Worm (Caenorhabditis elegans) whole organism, L2 larva: ENCODE measurements around the gene K06B9.6.

Source experiments
- C34F6.9 ChIP-seq: fragments of 150-350 bp; optimal IDR thresholded peaks from 2 replicates; lab custom pipeline; 2014; ENCODE audit warnings: missing biosample characterization, missing genetic modification characterization
- F13H6.1 ChIP-seq: sonication (generic microtip); optimal IDR thresholded peaks from 2 replicates; lab custom pipeline; 2016; ENCODE audit warnings: missing genetic modification characterization, missing compliant biosample characterization
- R02D3.7 ChIP-seq: fragments of 150-350 bp; optimal IDR thresholded peaks from 2 replicates; lab custom pipeline; 2014; ENCODE audit warnings: missing biosample characterization, missing genetic modification characterization
- ZK546.5 ChIP-seq: sonication (generic microtip); optimal IDR thresholded peaks from 2 replicates; lab custom pipeline; 2017; ENCODE audit warnings: missing biosample characterization, missing genetic modification characterization
- alr-1 ChIP-seq: fragments of 150-350 bp; optimal IDR thresholded peaks from 2 replicates; lab custom pipeline; 2014; ENCODE audit warnings: missing biosample characterization, missing genetic modification characterization
- blmp-1 ChIP-seq: sonication (generic microtip); optimal IDR thresholded peaks from 2 replicates; lab custom pipeline; 2017; ENCODE audit warnings: missing genetic modification characterization, mild to moderate bottlenecking, missing compliant biosample characterization, antibody characterized with exemption, moderate library complexity; ENCODE audit not compliant: insufficient read depth
- ceh-82 ChIP-seq: fragments of 150-350 bp; optimal IDR thresholded peaks from 2 replicates; lab custom pipeline; 2014; ENCODE audit warnings: missing biosample characterization, missing genetic modification characterization
- crh-2 ChIP-seq: sonication (generic microtip); optimal IDR thresholded peaks from 2 replicates; lab custom pipeline; 2017; ENCODE audit warnings: missing biosample characterization, missing genetic modification characterization
- dmd-4 ChIP-seq: sonication (generic microtip); optimal IDR thresholded peaks from 2 replicates; lab custom pipeline; 2017; ENCODE audit warnings: missing biosample characterization, missing genetic modification characterization
- egl-27 ChIP-seq: sonication (generic microtip); optimal IDR thresholded peaks from 3 replicates; lab custom pipeline; 2017; ENCODE audit warnings: missing biosample characterization, missing genetic modification reagents, missing genetic modification characterization
- elt-3 ChIP-seq: sonication (generic microtip); optimal IDR thresholded peaks from 2 replicates; lab custom pipeline; 2017; ENCODE audit warnings: missing biosample characterization, missing genetic modification characterization
- gmeb-1 ChIP-seq: fragments of 150-350 bp; optimal IDR thresholded peaks from 2 replicates; lab custom pipeline; 2014; ENCODE audit warnings: missing biosample characterization, missing genetic modification characterization
- lin-11 ChIP-seq: fragments of 150-350 bp; sonication (generic microtip); optimal IDR thresholded peaks from 2 replicates; lab custom pipeline; 2014; ENCODE audit warnings: missing biosample characterization, missing genetic modification characterization, inconsistent platforms, mixed read lengths
- lin-13 ChIP-seq: fragments of 150-350 bp; optimal IDR thresholded peaks from 2 replicates; lab custom pipeline; 2014; ENCODE audit warnings: missing biosample characterization, missing genetic modification reagents, missing genetic modification characterization
- lin-39 ChIP-seq: fragments of 150-350 bp; optimal IDR thresholded peaks from 2 replicates; lab custom pipeline; 2014; ENCODE audit warnings: missing biosample characterization, missing genetic modification reagents, missing genetic modification characterization
- lsy-2 ChIP-seq, 2 experiments: fragments of 150-350 bp in 1 of 2; sonication (generic microtip) in 1 of 2; optimal IDR thresholded peaks; 2 replicates each; lab custom pipeline; 2014 to 2017; ENCODE audit warnings: missing biosample characterization in 2 of 2, missing genetic modification characterization in 2 of 2
- mab-5 ChIP-seq: fragments of 150-350 bp; optimal IDR thresholded peaks from 2 replicates; lab custom pipeline; 2014; ENCODE audit warnings: missing biosample characterization, missing genetic modification characterization
- mbf-1 ChIP-seq: sonication (generic microtip); optimal IDR thresholded peaks from 2 replicates; lab custom pipeline; 2017; ENCODE audit warnings: missing biosample characterization, missing genetic modification characterization
- nhr-10 ChIP-seq: sonication (generic microtip); optimal IDR thresholded peaks from 2 replicates; lab custom pipeline; 2017; ENCODE audit warnings: missing biosample characterization, missing genetic modification characterization
- nhr-11 ChIP-seq: fragments of 150-350 bp; optimal IDR thresholded peaks from 2 replicates; lab custom pipeline; 2014; ENCODE audit warnings: missing biosample characterization, missing genetic modification characterization
- nhr-129 ChIP-seq: fragments of 150-350 bp; optimal IDR thresholded peaks from 2 replicates; lab custom pipeline; 2014; ENCODE audit warnings: missing biosample characterization, missing genetic modification characterization
- nhr-21 ChIP-seq: fragments of 150-350 bp; optimal IDR thresholded peaks from 2 replicates; lab custom pipeline; 2014; ENCODE audit warnings: missing biosample characterization, missing genetic modification characterization
- nhr-23 ChIP-seq: fragments of 150-350 bp; optimal IDR thresholded peaks from 2 replicates; lab custom pipeline; 2014; ENCODE audit warnings: missing biosample characterization, missing genetic modification reagents, missing genetic modification characterization
- nhr-6 ChIP-seq: fragments of 150-350 bp; optimal IDR thresholded peaks from 2 replicates; lab custom pipeline; 2014; ENCODE audit warnings: missing biosample characterization, missing genetic modification characterization
- nhr-77 ChIP-seq: fragments of 150-350 bp; optimal IDR thresholded peaks from 2 replicates; lab custom pipeline; 2014; ENCODE audit warnings: missing biosample characterization, missing genetic modification characterization
- peb-1 ChIP-seq: fragments of 150-350 bp; optimal IDR thresholded peaks from 2 replicates; lab custom pipeline; 2014; ENCODE audit warnings: missing biosample characterization, missing genetic modification characterization
- sem-4 ChIP-seq: fragments of 150-350 bp; optimal IDR thresholded peaks from 2 replicates; lab custom pipeline; 2014; ENCODE audit warnings: missing biosample characterization, missing genetic modification reagents, missing genetic modification characterization
- skn-1 ChIP-seq: sonication (generic microtip); optimal IDR thresholded peaks from 2 replicates; lab custom pipeline; 2017; ENCODE audit warnings: missing biosample characterization, missing genetic modification characterization
- sma-3 ChIP-seq: sonication (generic microtip); optimal IDR thresholded peaks from 2 replicates; lab custom pipeline; 2016; ENCODE audit warnings: missing genetic modification reagents, missing genetic modification characterization, missing compliant biosample characterization
- unc-55 ChIP-seq: fragments of 150-350 bp; sonication (generic microtip); optimal IDR thresholded peaks from 3 replicates; lab custom pipeline; 2014; ENCODE audit warnings: missing biosample characterization, missing genetic modification reagents, missing genetic modification characterization
- unc-62 ChIP-seq: fragments of 150-350 bp; optimal IDR thresholded peaks from 2 replicates; lab custom pipeline; 2014; ENCODE audit warnings: missing biosample characterization, missing genetic modification reagents, missing genetic modification characterization
- zag-1 ChIP-seq: fragments of 150-350 bp; optimal IDR thresholded peaks from 2 replicates; lab custom pipeline; 2014; ENCODE audit warnings: missing biosample characterization, missing genetic modification characterization
- ztf-1 ChIP-seq: fragments of 200-800 bp; sonication (Bioruptor generic); conservative IDR thresholded peaks from 2 replicates; pipeline ENCODE4 v1.3.6; 2022; ENCODE audit warnings: missing genetic modification characterization, missing compliant biosample characterization
- ztf-11 ChIP-seq: sonication (generic microtip); optimal IDR thresholded peaks from 2 replicates; lab custom pipeline; 2017; ENCODE audit warnings: missing biosample characterization, missing genetic modification characterization
- ztf-4 ChIP-seq: fragments of 150-350 bp; optimal IDR thresholded peaks from 2 replicates; lab custom pipeline; 2014; ENCODE audit warnings: missing biosample characterization, missing genetic modification characterization

K06B9.6 gene

DNA sequence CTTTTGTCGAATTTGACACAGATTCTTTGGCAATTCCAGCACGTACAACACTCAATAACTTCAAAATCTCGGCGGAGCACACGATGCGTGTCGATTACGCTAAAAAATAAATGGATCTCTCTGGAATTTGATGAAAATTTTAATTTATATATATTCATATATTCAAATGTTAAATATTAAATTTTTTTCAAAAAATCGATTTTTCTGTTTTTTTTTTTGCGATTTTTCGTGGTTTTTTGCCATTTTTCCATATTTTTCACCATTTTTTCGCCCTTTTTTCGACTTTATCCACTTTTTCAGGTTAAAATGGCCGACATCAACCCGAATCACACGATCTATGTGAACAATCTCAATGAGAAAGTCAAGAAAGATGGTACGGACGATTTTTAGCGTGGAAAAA is 22.8 kb downstream of the K06B9.6 start, which contains the start of gene rnp-3:
Gene rnp-3, plus strand, starts transcription at position 301 of the 400 bp plus-strand sequence.
- TF ChIP-seq C34F6.9 (tag; lab: Kevin White, UChicago) (no peak), crh-2 (tag; lab: Kevin White, UChicago) (no peak), peb-1 (tag; lab: Kevin White, UChicago) (no peak), ztf-1 (GFP tag; lab: Robert Waterston, UW) (no peak), F13H6.1 (tag; lab: Kevin White, UChicago) (no peak), ZK546.5 (tag; lab: Kevin White, UChicago) (no peak), lin-13 (no peak), dmd-4 (tag; lab: Kevin White, UChicago) (no peak), sma-3 (GFP tag; lab: Kevin White, UChicago) (no peak)

DNA sequence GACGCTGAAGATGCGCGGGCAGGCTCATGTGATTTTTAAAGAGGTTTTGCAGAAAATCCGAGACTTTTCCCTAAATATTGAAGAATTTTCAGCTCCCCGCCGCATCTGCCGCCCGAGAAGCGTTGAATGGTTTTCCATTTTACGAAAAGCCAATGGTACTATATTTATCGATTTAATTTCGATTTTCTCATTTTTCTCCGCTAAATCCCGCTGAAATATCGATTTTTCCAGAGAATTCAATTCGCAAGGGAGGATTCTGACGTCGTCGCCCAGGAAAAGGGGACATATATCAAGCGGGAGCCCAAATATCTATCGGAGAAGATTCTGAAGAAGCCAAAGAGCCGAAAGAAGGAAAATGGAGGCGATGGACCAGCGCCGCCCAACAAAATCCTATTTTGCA is 24.4 kb downstream of the K06B9.6 start:
- no peak for TF ChIP-seq lin-39 (tag; lab: Kevin White, UChicago)
- no peak for TF ChIP-seq crh-2 (tag; lab: Kevin White, UChicago)
- no peak for TF ChIP-seq nhr-10 (tag; lab: Kevin White, UChicago)
- no peak for TF ChIP-seq unc-55
- no peak for TF ChIP-seq mab-5 (tag; lab: Kevin White, UChicago)
- TF ChIP-seq dmd-4 (tag; lab: Kevin White, UChicago) = no peak
- no peak for TF ChIP-seq sem-4 (tag; lab: Kevin White, UChicago)

DNA sequence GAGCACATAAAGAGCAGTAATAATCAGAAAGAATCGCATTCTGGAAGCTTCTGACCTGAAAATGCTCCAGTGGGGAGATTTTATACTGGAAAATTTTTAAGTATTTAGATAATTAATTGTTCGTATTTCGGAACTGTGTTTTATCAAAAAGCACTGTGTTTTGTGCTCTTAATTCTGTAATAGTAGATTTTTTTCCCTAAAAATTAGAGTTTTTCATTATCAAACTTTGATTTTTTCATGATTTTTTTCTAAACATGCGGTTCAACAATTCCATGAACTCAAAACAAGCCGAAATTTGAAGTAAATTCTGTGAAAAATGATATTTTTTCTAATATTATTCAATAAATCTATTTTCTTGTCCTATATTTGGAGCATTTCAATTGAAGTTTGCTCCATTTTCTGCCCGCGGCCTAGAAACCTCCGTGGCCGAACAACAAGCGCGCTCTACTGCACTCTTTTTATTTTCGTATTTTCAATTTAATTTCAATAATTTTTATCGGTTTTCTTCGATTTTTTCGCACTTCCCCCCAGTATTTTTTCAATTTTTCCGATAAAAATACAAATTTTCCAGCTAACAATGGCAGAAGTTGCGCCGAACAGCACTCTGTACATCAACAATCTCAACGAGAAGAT is 25.0 kb downstream of the K06B9.6 start, which contains the start of the genes K08D10.13 and rnp-2:
Gene K08D10.13, minus strand, starts transcription at position 51 of the 633 bp plus-strand sequence.
Gene rnp-2, plus strand, starts transcription at position 546 of the 633 bp plus-strand sequence.
- TF ChIP-seq lsy-2 (tag; optimal IDR thresholded peaks at IDR 0.05; lab: Kevin White, UChicago) (peak; percentile 22 to 79), mbf-1 (tag; lab: Kevin White, UChicago) (no peak), dmd-4 (tag; lab: Kevin White, UChicago) (no peak), gmeb-1 (tag; lab: Kevin White, UChicago) (peak; percentile 60), C34F6.9 (tag; lab: Kevin White, UChicago) (peak; percentile 60), R02D3.7 (no peak), alr-1 (tag; lab: Kevin White, UChicago) (no peak), F13H6.1 (tag; lab: Kevin White, UChicago) (peak; percentile 40), nhr-21 (no peak), nhr-77 (tag; lab: Kevin White, UChicago) (no peak), elt-3 (tag; lab: Kevin White, UChicago) (no peak), nhr-6 (tag; lab: Kevin White, UChicago) (no peak), sma-3 (GFP tag; lab: Kevin White, UChicago) (peak; percentile 46), nhr-11 (tag; lab: Kevin White, UChicago) (no peak), ztf-1 (GFP tag; lab: Robert Waterston, UW) (no peak), ztf-4 (tag; lab: Kevin White, UChicago) (no peak), lin-39 (tag; lab: Kevin White, UChicago) (no peak), egl-27 (tag; lab: Kevin White, UChicago) (no peak), zag-1 (no peak), lin-13 (no peak), lin-11 (tag; lab: Kevin White, UChicago) (no peak), unc-55 (peak; percentile 52), sem-4 (tag; lab: Kevin White, UChicago) (no peak), nhr-23 (tag; lab: Kevin White, UChicago) (no peak), ceh-82 (tag; lab: Kevin White, UChicago) (no peak)

DNA sequence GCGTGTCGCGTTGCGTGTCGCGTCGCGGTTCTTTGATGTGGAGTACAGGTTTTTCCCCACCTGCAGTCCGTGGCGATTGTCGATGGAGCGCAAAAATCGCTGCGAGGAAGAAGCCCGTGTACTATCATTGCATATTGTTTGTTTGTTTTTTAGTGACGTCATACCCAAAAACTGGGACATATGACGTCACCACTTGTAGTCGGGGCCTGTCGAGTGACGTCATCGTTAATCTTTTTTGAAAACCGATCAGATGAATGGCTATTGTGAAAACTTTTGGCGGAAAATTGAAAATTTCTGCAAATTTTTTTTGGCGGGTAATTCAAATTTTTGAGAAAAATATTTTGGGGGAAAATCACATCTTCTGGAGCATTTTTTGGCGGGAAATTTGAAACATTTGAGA is 29.3 kb downstream of the K06B9.6 start:
- no peak for TF ChIP-seq nhr-23 (tag; lab: Kevin White, UChicago)
- no peak for TF ChIP-seq crh-2 (tag; lab: Kevin White, UChicago)
- TF ChIP-seq unc-62 (GFP tag; lab: Kevin White, UChicago) = no peak
- TF ChIP-seq sma-3 (GFP tag; lab: Kevin White, UChicago) = no peak
- no peak for TF ChIP-seq nhr-21

DNA sequence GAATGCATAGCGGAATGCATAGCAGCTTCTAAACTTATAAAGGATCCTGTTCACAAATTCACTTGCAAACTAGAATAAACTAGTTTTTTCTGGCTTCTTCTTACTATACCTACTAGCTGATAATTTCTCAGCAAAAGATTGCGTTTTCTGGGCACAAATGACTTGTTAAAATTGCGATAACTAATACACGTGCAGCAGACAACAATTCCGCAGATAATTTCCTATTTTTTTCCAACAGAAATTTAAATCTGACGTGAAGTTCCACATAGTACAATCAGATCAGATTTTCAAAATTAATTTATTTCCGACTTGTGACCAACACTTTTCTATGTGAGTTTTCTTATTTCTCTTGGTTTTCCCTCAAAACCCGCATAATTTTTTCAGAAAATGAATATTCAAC is 32.2 kb downstream of the K06B9.6 start, which contains the start of gene scrm-8:
Gene scrm-8, plus strand, starts transcription at position 301 of the 400 bp plus-strand sequence.
- TF ChIP-seq ZK546.5 (tag; lab: Kevin White, UChicago) (no peak), peb-1 (tag; lab: Kevin White, UChicago) (no peak), blmp-1 (tag; lab: Kevin White, UChicago) (no peak), nhr-129 (tag; lab: Kevin White, UChicago) (no peak), crh-2 (tag; lab: Kevin White, UChicago) (no peak), skn-1 (tag; lab: Kevin White, UChicago) (no peak), ztf-11 (tag; lab: Kevin White, UChicago) (no peak)
